Worm (Caenorhabditis elegans): Measurements from ENCODE around the gene F55G7.1.

DNA sequence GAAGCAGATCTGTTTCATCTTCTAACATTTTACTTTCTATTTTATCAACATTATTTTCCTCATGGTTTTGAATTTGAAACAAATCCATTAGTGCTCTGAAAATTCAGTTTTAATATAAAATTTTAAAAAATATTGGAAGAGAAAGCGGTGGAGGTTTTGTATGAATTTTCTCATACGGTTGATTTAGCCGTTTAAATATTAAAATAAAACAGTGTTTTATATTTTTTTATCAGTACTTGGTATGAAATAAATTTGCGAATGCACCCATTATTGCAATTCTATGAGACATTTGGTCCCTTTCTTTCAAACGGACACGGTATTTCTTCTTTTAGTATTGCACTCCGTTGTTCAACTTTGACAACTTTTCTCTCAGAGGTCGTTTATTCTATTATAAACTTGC lies 7.3 kb downstream of the F55G7.1 start, which contains the start of gene dot-1.4:
- no peak for TF ChIP-seq mxl-2 (GFP tag; conservative IDR thresholded peaks at IDR 0.05)
- TF ChIP-seq rbr-2 (tag; optimal IDR thresholded peaks at IDR 0.05) = no peak
- TF ChIP-seq ama-1 (optimal IDR thresholded peaks at IDR 0.05) = no peak
- TF ChIP-seq ceh-44 (GFP tag; IDR thresholded peaks at IDR 0.05) = no peak
- TF ChIP-seq nhr-28 (tag; optimal IDR thresholded peaks at IDR 0.05) = no peak
- no peak for TF ChIP-seq ces-1 (GFP tag; optimal IDR thresholded peaks at IDR 0.05)
- no peak for TF ChIP-seq pqm-1 (tag; optimal IDR thresholded peaks at IDR 0.05)
- no peak for TF ChIP-seq unc-62 (GFP tag; optimal IDR thresholded peaks at IDR 0.05 in 1 of 2)
- TF ChIP-seq unc-62 (tag; optimal IDR thresholded peaks at IDR 0.05) = no peak
- TF ChIP-seq ceh-20 (GFP tag; IDR thresholded peaks at IDR 0.05) = no peak
